Worm (Caenorhabditis elegans): ENCODE measurements around the gene mtl-1.

DNA sequence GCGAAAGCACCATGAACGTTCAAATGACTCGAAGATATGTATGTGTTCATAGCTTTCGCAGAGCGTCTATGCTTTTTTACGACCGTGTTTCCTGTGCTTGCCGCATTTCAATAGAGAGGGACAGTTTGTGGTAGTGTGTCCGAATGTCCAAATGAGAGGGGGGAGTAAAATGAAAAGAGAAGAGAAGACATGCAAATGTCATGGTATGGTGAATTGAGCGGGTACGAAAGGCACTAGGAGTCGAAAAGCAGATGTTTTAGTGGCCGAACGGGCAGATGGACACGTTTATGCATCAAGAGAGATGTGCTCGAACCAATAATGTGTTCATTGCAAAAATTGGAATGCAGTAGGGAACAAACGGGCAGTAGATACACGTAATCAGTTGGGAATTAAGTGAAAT lies 6.2 kb downstream of the mtl-1 start:
- no peak for TF ChIP-seq ztf-11 (tag; optimal IDR thresholded peaks at IDR 0.05)
- TF ChIP-seq sem-2 (GFP tag; optimal IDR thresholded peaks at IDR 0.05): no peak
- no peak for TF ChIP-seq nhr-12 (tag; optimal IDR thresholded peaks at IDR 0.05)
- TF ChIP-seq unc-62 (GFP tag; optimal IDR thresholded peaks at IDR 0.05): no peak
- no peak for TF ChIP-seq snpc-4 (tag; optimal IDR thresholded peaks at IDR 0.05)
- no peak for TF ChIP-seq nhr-237 (tag; optimal IDR thresholded peaks at IDR 0.05)
- TF ChIP-seq pha-4 (tag; optimal IDR thresholded peaks at IDR 0.05): no peak
- TF ChIP-seq lsy-2 (tag; optimal IDR thresholded peaks at IDR 0.05): no peak
- TF ChIP-seq nhr-76 (tag; optimal IDR thresholded peaks at IDR 0.05): no peak
- TF ChIP-seq nhr-28 (tag; optimal IDR thresholded peaks at IDR 0.05): no peak
- TF ChIP-seq elt-1 (tag; optimal IDR thresholded peaks at IDR 0.05; ENCODE audit: borderline replicate concordance, insufficient read depth): no peak
- TF ChIP-seq mep-1 (tag; optimal IDR thresholded peaks at IDR 0.05): no peak
